Fruit fly (Drosophila melanogaster) whole organism, wandering third instar larva: ENCODE measurements around the gene rdx.

ENCODE experiments used
- Abd-B ChIP-seq: fragments of >200 bp; optimal IDR thresholded peaks from 2 replicates; lab custom pipeline; 2017; ENCODE audit warnings: missing biosample characterization, missing genetic modification characterization
- CG32264 ChIP-seq: fragments of 200-800 bp; sonication (Bioruptor generic); optimal IDR thresholded peaks from 2 replicates; lab custom pipeline; 2016; ENCODE audit warnings: missing biosample characterization, missing genetic modification characterization
- CG9705 ChIP-seq: fragments of 200-800 bp; sonication (Bioruptor generic); optimal IDR thresholded peaks from 2 replicates; lab custom pipeline; 2018; ENCODE audit warnings: missing biosample characterization, mild to moderate bottlenecking, missing genetic modification characterization
- CrebA ChIP-seq: fragments of 200-800 bp; sonication (Bioruptor generic); optimal IDR thresholded peaks from 2 replicates; lab custom pipeline; 2016; ENCODE audit warnings: missing biosample characterization, mild to moderate bottlenecking, missing genetic modification characterization, borderline replicate concordance
- Dfd ChIP-seq: fragments of >200 bp; optimal IDR thresholded peaks from 2 replicates; lab custom pipeline; 2017; ENCODE audit warnings: missing biosample characterization, missing genetic modification characterization
- Dif ChIP-seq: fragments of 200-275, 200-300 bp; sonication (Bioruptor generic); optimal IDR thresholded peaks from 2 replicates; lab custom pipeline; 2018; ENCODE audit warnings: missing biosample characterization, missing genetic modification characterization; ENCODE audit not compliant: partially characterized antibody
- GATAd ChIP-seq: sonication (Bioruptor generic); optimal IDR thresholded peaks from 2 replicates; lab custom pipeline; 2016; ENCODE audit warnings: missing biosample characterization, missing genetic modification characterization
- HLH106 ChIP-seq: fragments of 200-800 bp; optimal IDR thresholded peaks from 3 replicates; lab custom pipeline; 2019; ENCODE audit warnings: missing biosample characterization, mild to moderate bottlenecking, missing genetic modification characterization, moderate library complexity
- Hnf4 ChIP-seq: fragments of 200-800 bp; sonication (Bioruptor generic); optimal IDR thresholded peaks from 2 replicates; lab custom pipeline; 2016; ENCODE audit warnings: missing biosample characterization, mild to moderate bottlenecking, missing genetic modification characterization
- Hr83 ChIP-seq: fragments of 200-300 bp; sonication (Bioruptor generic); optimal IDR thresholded peaks from 2 replicates; lab custom pipeline; 2016; ENCODE audit warnings: missing biosample characterization, mild to moderate bottlenecking, missing genetic modification characterization, moderate library complexity; ENCODE audit not compliant: poor library complexity, severe bottlenecking
- Jra ChIP-seq: sonication (Bioruptor generic); optimal IDR thresholded peaks from 2 replicates; lab custom pipeline; 2016; ENCODE audit warnings: missing biosample characterization, missing genetic modification characterization
- Mio ChIP-seq: sonication (Bioruptor generic); optimal IDR thresholded peaks from 2 replicates; lab custom pipeline; 2016; ENCODE audit warnings: missing biosample characterization, missing genetic modification characterization
- Myc ChIP-seq: fragments of >200 bp; optimal IDR thresholded peaks from 2 replicates; lab custom pipeline; 2017
- N ChIP-seq: fragments of >200 bp; optimal IDR thresholded peaks from 2 replicates; lab custom pipeline; 2018; ENCODE audit warnings: missing biosample characterization, missing external identifiers, missing genetic modification characterization
- OdsH ChIP-seq: fragments of 200-800 bp; sonication (Bioruptor generic); optimal IDR thresholded peaks from 2 replicates; lab custom pipeline; 2016; ENCODE audit warnings: missing biosample characterization, mild to moderate bottlenecking, missing genetic modification characterization
- Rel ChIP-seq, 2 experiments: fragments of 200-800 bp; sonication (Bioruptor generic) in 1 of 2; optimal IDR thresholded peaks; 2 replicates in 1 of 2; 3 replicates in 1 of 2; lab custom pipeline; 2016 to 2019; ENCODE audit warnings: mild to moderate bottlenecking in 2 of 2, missing biosample characterization in 2 of 2, missing genetic modification characterization in 2 of 2, moderate library complexity in 1 of 2
- Sp1 ChIP-seq: fragments of 200-800 bp; sonication (Bioruptor generic); optimal IDR thresholded peaks from 3 replicates; lab custom pipeline; 2019; ENCODE audit warnings: missing biosample characterization, mild to moderate bottlenecking, missing genetic modification characterization, moderate library complexity
- Vsx2 ChIP-seq: fragments of 200-300, 225-300 bp; sonication (Bioruptor generic); optimal IDR thresholded peaks from 2 replicates; lab custom pipeline; 2018; ENCODE audit warnings: missing biosample characterization, missing genetic modification characterization; ENCODE audit not compliant: partially characterized antibody
- br ChIP-seq: fragments of 200-800 bp; sonication (Bioruptor generic); optimal IDR thresholded peaks from 2 replicates; lab custom pipeline; 2016; ENCODE audit warnings: missing biosample characterization, missing genetic modification characterization
- brk ChIP-seq: fragments of 200-800 bp; sonication (Bioruptor generic); optimal IDR thresholded peaks from 2 replicates; lab custom pipeline; 2016; ENCODE audit warnings: missing biosample characterization, mild to moderate bottlenecking, missing genetic modification characterization
- dl ChIP-seq, 2 experiments: fragments of 175-275, 200-275 bp in 1 of 2; fragments of 200-275 bp in 1 of 2; sonication (Bioruptor generic); optimal IDR thresholded peaks; lab custom pipeline; 2018; ENCODE audit warnings: mild to moderate bottlenecking in 2 of 2, missing biosample characterization in 2 of 2, missing genetic modification characterization in 2 of 2, moderate library complexity in 2 of 2; ENCODE audit not compliant: partially characterized antibody in 2 of 2, insufficient read depth in 1 of 2
- dmrt93B ChIP-seq: fragments of 200-800 bp; sonication (Bioruptor generic); optimal IDR thresholded peaks from 2 replicates; lab custom pipeline; 2018; ENCODE audit warnings: missing biosample characterization, mild to moderate bottlenecking, missing genetic modification characterization
- dsf ChIP-seq: sonication (Bioruptor generic); optimal IDR thresholded peaks from 2 replicates; lab custom pipeline; 2016; ENCODE audit warnings: missing biosample characterization, missing genetic modification characterization, borderline replicate concordance
- ey ChIP-seq: fragments of 200-800 bp; sonication (Bioruptor generic); optimal IDR thresholded peaks from 2 replicates; lab custom pipeline; 2016; ENCODE audit warnings: missing biosample characterization, missing genetic modification characterization
- foxo ChIP-seq, 2 experiments: fragments of 200-800 bp; sonication (Bioruptor generic); optimal IDR thresholded peaks; 2 replicates in 1 of 2; 3 replicates in 1 of 2; lab custom pipeline; 2016 to 2017; ENCODE audit warnings: missing biosample characterization in 2 of 2, missing genetic modification characterization in 2 of 2
- fru ChIP-seq: fragments of 200-800 bp; sonication (Bioruptor generic); optimal IDR thresholded peaks from 3 replicates; lab custom pipeline; 2016; ENCODE audit warnings: missing biosample characterization, mild to moderate bottlenecking, missing genetic modification characterization
- h ChIP-seq: fragments of 200-800 bp; sonication (Bioruptor generic); optimal IDR thresholded peaks from 3 replicates; lab custom pipeline; 2016; ENCODE audit warnings: missing biosample characterization, mild to moderate bottlenecking, missing genetic modification characterization
- jim ChIP-seq: fragments of 175-275, 200-325 bp; sonication (Bioruptor generic); optimal IDR thresholded peaks from 2 replicates; lab custom pipeline; 2016; ENCODE audit warnings: missing biosample characterization, mild to moderate bottlenecking, missing genetic modification characterization
- lola ChIP-seq: fragments of >200 bp; optimal IDR thresholded peaks from 2 replicates; lab custom pipeline; 2017; ENCODE audit warnings: missing biosample characterization, missing genetic modification characterization
- pan ChIP-seq: fragments of >200 bp; optimal IDR thresholded peaks from 2 replicates; lab custom pipeline; 2017
- psq ChIP-seq: fragments of 200-800 bp; sonication (Bioruptor generic); optimal IDR thresholded peaks from 3 replicates; lab custom pipeline; 2017; ENCODE audit warnings: missing biosample characterization, mild to moderate bottlenecking, missing genetic modification characterization, moderate library complexity
- rgr ChIP-seq: fragments of 200-800 bp; sonication (Bioruptor generic); optimal IDR thresholded peaks from 3 replicates; lab custom pipeline; 2016; ENCODE audit warnings: missing biosample characterization, mild to moderate bottlenecking, missing genetic modification characterization
- sage ChIP-seq: fragments of 200-800 bp; sonication (Bioruptor generic); optimal IDR thresholded peaks from 2 replicates; lab custom pipeline; 2016; ENCODE audit warnings: missing biosample characterization, mild to moderate bottlenecking, missing genetic modification characterization
- sv ChIP-seq: fragments of 200-800 bp; sonication (Bioruptor generic); optimal IDR thresholded peaks from 3 replicates; lab custom pipeline; 2016; ENCODE audit warnings: missing biosample characterization, missing genetic modification characterization
- tai ChIP-seq: sonication (Bioruptor generic); optimal IDR thresholded peaks from 2 replicates; lab custom pipeline; 2016; ENCODE audit warnings: missing biosample characterization, missing genetic modification characterization
- usp ChIP-seq: fragments of >200 bp; optimal IDR thresholded peaks from 2 replicates; lab custom pipeline; 2017; ENCODE audit warnings: missing biosample characterization, missing genetic modification characterization
- woc ChIP-seq: sonication (Bioruptor generic); optimal IDR thresholded peaks from 2 replicates; lab custom pipeline; 2016; ENCODE audit warnings: missing biosample characterization, mild to moderate bottlenecking, missing genetic modification characterization

Gene rdx

DNA sequence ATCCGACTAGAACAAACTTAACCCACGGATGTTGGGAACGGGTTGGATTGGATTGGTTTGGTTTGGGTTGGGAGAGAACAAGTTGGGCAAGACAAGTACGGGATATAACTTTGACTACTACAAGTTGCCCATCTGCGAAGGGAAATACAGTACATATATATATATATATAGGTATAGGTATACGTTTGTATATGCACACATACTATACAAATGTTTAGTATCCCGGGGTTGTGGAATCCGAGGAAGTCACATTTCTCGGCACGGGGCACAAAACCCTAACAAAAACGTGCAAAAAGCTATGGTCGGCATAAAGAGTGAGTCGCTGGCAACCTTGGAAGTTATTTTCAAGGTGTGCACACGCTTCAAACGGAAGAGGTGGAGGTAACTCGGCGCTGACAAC, 28.0 kb downstream of the rdx start:
- TF ChIP-seq foxo (GFP tag; optimal IDR thresholded peaks at IDR 0.05; lab: Kevin White, UChicago) (no peak), lola (no peak), usp (GFP tag; lab: Kevin White, UChicago) (no peak), Dif (no peak), OdsH (GFP tag; lab: Kevin White, UChicago) (no peak), Sp1 (GFP tag; lab: Kevin White, UChicago) (no peak), Mio (GFP tag; lab: Kevin White, UChicago) (no peak), CG9705 (no peak)

DNA sequence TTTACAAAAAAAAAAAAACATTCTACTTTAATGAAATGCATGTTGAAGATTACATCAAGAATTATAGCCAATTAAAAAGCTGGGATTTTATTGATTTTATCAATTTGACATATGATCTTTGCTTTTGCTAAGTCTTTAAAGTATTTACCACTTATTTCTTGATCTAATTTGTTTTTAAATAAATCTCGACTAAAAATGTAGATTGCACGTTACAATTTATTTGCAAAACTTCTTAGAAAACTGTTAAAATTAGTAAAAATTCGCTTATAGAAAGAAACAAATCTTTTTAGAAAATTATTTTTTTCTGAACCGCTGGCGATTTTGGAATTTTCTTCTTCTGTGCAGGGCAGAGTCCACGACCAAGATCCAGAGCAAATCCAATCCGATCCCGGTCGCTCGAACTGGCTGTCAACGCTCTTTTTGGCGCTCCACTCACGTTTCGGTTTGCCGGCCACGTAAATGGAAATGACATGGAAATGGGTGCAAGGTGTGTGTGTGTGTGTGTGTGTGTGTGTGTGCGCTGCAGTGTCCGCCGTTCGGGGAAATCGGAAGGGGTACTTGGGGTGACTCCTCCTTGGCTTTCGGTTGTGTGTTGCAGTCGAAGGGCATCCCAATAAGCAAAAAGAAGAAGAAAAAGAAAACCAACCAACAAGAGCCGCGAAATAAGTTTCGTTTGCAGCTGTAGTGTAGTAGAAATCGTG, 29.6 kb downstream of the rdx start:
- TF ChIP-seq Hr83 (no peak), Abd-B (GFP tag; lab: Kevin White, UChicago) (no peak), CrebA (GFP tag; lab: Kevin White, UChicago) (no peak), dl (GFP tag; optimal IDR thresholded peaks at IDR 0.05; lab: Kevin White, UChicago; ENCODE audit: insufficient read depth in 1 of 2, partially characterized antibody in 2 of 2) (no peak), brk (GFP tag; lab: Kevin White, UChicago) (no peak), Hnf4 (GFP tag; lab: Kevin White, UChicago) (peak; percentile 25), CG9705 (no peak), Rel (GFP tag; optimal IDR thresholded peaks at IDR 0.05; lab: Kevin White, UChicago) (no peak), Rel (tag; optimal IDR thresholded peaks at IDR 0.05; lab: Kevin White, UChicago) (no peak), dsf (GFP tag; lab: Kevin White, UChicago) (no peak), woc (GFP tag; lab: Kevin White, UChicago) (no peak), Myc (lab: Kevin White, UChicago) (no peak), sage (GFP tag; lab: Kevin White, UChicago) (no peak), pan (lab: Kevin White, UChicago) (no peak), Dfd (GFP tag; lab: Kevin White, UChicago) (peak; percentile 77), lola (no peak), br (GFP tag; lab: Kevin White, UChicago) (peak; percentile 5), fru (GFP tag; lab: Kevin White, UChicago) (peak; percentile 30), h (GFP tag; lab: Kevin White, UChicago) (peak; percentile 20), foxo (GFP tag; optimal IDR thresholded peaks at IDR 0.05; lab: Kevin White, UChicago) (peak in 1 of 2 experiments; percentile 46), rgr (GFP tag; lab: Kevin White, UChicago) (peak; percentile 2), dmrt93B (GFP tag; lab: Kevin White, UChicago) (no peak), ey (GFP tag; lab: Kevin White, UChicago) (peak; percentile 12), HLH106 (no peak), sv (GFP tag; lab: Kevin White, UChicago) (no peak), jim (GFP tag; lab: Kevin White, UChicago) (no peak), Vsx2 (no peak), N (GFP tag; lab: Kevin White, UChicago) (no peak), usp (GFP tag; lab: Kevin White, UChicago) (no peak), tai (GFP tag; lab: Kevin White, UChicago) (no peak), psq (GFP tag; lab: Kevin White, UChicago) (peak; percentile 1), CG32264 (GFP tag; lab: Kevin White, UChicago) (no peak), Mio (GFP tag; lab: Kevin White, UChicago) (no peak), Jra (no peak), GATAd (GFP tag; lab: Kevin White, UChicago) (no peak), Dif (no peak), Sp1 (GFP tag; lab: Kevin White, UChicago) (peak; percentile 13), OdsH (GFP tag; lab: Kevin White, UChicago) (peak; percentile 10)
